Fruit fly (Drosophila melanogaster) whole organism, embryonic: ENCODE results near the gene CG7742.

Source experiments
- CG30431 ChIP-seq: fragments of 200-800 bp; sonication (Bioruptor generic); optimal IDR thresholded peaks from 2 replicates; lab custom pipeline; 2017; ENCODE audit warnings: missing biosample characterization, missing genetic modification characterization
- Dfd ChIP-seq, 2 experiments: fragments of >200 bp; optimal IDR thresholded peaks; 2 replicates each; lab custom pipeline; 2017; ENCODE audit warnings: missing biosample characterization in 2 of 2, missing genetic modification characterization in 2 of 2
- Hand ChIP-seq: fragments of 200-800 bp; sonication (Bioruptor generic); optimal IDR thresholded peaks from 2 replicates; lab custom pipeline; 2017; ENCODE audit warnings: mild to moderate bottlenecking, missing biosample characterization, missing genetic modification reagents, missing genetic modification characterization
- Rfx ChIP-seq: fragments of 200-800 bp; sonication (Bioruptor generic); IDR thresholded peaks from 2 replicates; pipeline ENCODE4 v1.3.6; 2022; ENCODE audit warnings: missing biosample characterization, missing genetic modification characterization
- da ChIP-seq: fragments of 200-800 bp; sonication (Bioruptor generic); optimal IDR thresholded peaks from 2 replicates; lab custom pipeline; 2016; ENCODE audit warnings: missing biosample characterization, missing genetic modification characterization
- knrl ChIP-seq: fragments of 200-800 bp; sonication (Bioruptor generic); IDR thresholded peaks from 3 replicates; pipeline ENCODE4 v1.3.6; 2022; ENCODE audit warnings: missing biosample characterization, missing genetic modification characterization; ENCODE audit not compliant: partially characterized antibody
- pros ChIP-seq: fragments of 200-800 bp; sonication (Bioruptor generic); optimal IDR thresholded peaks from 3 replicates; lab custom pipeline; 2019; ENCODE audit warnings: missing biosample characterization, mild to moderate bottlenecking, missing genetic modification characterization, moderate library complexity
- tin ChIP-seq: fragments of 200-800 bp; sonication (Bioruptor generic); optimal IDR thresholded peaks from 3 replicates; lab custom pipeline; 2016; ENCODE audit warnings: missing biosample characterization, missing genetic modification characterization

- TF ChIP-seq Rfx (GFP tag; lab: Robert Waterston, UW) (no peak), da (GFP tag; lab: Kevin White, UChicago) (no peak), tin (no peak), knrl (no peak), CG30431 (GFP tag; lab: Kevin White, UChicago) (no peak), Dfd (GFP tag; optimal IDR thresholded peaks at IDR 0.05; lab: Kevin White, UChicago) (no peak), pros (GFP tag; lab: Kevin White, UChicago) (no peak), Hand (GFP tag; lab: Kevin White, UChicago) (no peak)
Observed at dm6 chr2L:5229239-5229638, 14.4 kb upstream of the CG7742 start.
